Fruit fly (Drosophila melanogaster): ENCODE measurements around the gene Zaf1.

Zaf1 gene

DNA sequence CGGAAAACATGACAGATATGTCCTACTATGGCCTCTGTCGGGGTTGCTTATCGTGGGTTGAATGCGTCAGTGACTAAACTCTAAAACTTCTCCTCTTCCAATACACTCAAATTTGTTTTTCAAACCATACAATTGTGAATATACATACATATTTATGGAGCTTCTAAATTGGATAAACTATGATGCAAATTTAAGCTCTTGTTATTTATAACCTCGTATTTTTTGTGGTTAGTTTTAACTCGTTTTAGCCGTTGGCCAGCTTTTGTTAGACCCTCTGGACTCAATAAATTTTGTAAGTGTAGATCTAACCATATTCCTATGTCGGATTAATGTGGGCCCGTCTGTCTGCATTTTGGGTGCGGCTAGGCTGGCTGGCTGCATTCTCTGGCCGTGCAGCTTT lies 8.1 kb downstream of the Zaf1 start:
- TF ChIP-seq Hr96 (GFP tag; optimal IDR thresholded peaks at IDR 0.05): no peak
- TF ChIP-seq CG12768 (GFP tag; optimal IDR thresholded peaks at IDR 0.05): no peak
- no peak for TF ChIP-seq CG14711 (tag; optimal IDR thresholded peaks at IDR 0.05)

DNA sequence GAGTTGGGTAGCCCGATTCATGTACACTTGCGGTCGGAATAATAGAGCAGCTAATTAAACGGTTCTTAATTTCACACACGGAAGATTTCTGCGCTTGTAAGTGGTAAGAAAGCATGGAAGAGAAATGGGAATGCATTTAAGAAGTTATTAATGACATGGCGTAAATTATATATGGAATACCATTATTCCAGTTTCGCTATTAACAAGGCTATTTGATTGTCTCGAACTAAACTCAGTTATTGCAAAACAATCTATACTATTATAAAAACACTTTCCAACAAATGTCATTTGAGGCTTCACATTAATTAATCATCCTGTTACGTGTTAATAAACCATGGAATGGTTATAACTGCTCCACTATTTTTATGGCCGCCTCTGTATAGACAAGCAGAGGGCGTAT lies 9.2 kb downstream of the Zaf1 start:
- TF ChIP-seq CG1620 (GFP tag; optimal IDR thresholded peaks at IDR 0.05): no peak

DNA sequence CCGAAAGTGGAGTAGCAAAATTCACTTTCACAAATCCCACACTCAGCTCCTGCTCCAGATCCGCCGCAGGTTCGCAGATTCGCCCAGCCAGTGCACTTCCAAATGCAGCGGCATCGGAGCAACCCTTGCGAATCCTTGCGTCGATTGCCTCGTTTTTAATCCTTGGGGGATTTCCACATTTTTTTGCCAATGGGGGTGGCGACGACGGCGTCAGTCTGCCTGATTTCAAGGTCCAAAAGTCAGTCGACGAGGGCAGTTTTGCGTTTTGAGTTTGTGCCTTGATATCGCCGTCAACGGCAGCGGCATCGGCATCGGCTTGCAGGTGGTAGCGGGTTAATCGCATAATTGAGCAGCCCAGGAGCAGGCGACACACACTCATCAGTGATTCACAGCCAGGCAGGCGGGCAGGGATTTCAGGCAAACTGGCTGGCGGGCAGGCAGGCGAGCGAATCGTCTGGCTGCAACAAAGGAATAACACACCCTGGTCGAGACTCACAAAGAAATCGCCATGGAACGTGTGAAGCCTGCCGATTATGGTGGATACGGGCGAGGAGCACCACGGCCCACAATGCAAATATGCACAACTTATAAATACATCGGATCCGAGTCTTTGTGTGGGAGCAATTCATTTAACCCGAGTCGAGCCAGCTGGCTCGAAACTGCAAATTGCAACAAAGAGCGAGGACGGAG lies 9.9 kb downstream of the Zaf1 start:
- TF ChIP-seq Clk (GFP tag; optimal IDR thresholded peaks at IDR 0.05): no peak
- TF ChIP-seq ovo (GFP tag; optimal IDR thresholded peaks at IDR 0.05): no peak
- TF ChIP-seq kay (GFP tag; ENCODE audit: borderline replicate concordance): no peak
- no peak for TF ChIP-seq Mnt (GFP tag; optimal IDR thresholded peaks at IDR 0.05)
- TF ChIP-seq Crg-1 (GFP tag; optimal IDR thresholded peaks at IDR 0.05): no peak
- TF ChIP-seq pad (GFP tag; optimal IDR thresholded peaks at IDR 0.05): no peak
- no peak for TF ChIP-seq CG11617 (GFP tag; optimal IDR thresholded peaks at IDR 0.05)
- TF ChIP-seq CG33017 (tag; optimal IDR thresholded peaks at IDR 0.05): no peak
- no peak for TF ChIP-seq cic (GFP tag; optimal IDR thresholded peaks at IDR 0.05)
- no peak for TF ChIP-seq Hr96 (GFP tag; optimal IDR thresholded peaks at IDR 0.05)
- no peak for TF ChIP-seq tj (GFP tag; optimal IDR thresholded peaks at IDR 0.05)
- TF ChIP-seq CG5204 (GFP tag; optimal IDR thresholded peaks at IDR 0.05): no peak

DNA sequence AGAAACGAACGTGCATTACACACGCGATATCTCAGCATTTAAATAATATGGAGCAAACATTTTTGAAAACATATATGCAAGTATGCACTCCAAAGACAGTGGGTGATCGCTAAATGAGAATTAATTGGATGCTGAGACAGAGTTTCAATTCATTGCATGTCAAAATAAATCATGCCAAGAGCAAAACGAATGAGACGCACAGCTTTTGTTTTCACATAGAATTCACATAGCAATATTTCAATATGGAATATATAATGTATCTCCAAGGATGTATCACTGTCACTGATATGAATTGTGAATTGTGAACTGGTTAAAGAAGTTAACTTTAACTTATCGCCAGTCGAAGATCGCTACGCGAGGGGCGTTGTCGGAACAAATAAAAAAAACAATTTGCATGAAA lies 10.9 kb downstream of the Zaf1 start:
- no peak for TF ChIP-seq Clk (GFP tag; optimal IDR thresholded peaks at IDR 0.05)
- no peak for TF ChIP-seq toe (GFP tag; optimal IDR thresholded peaks at IDR 0.05)
- peak; percentile 40 for TF ChIP-seq CG14711 (tag; optimal IDR thresholded peaks at IDR 0.05)
- TF ChIP-seq ovo (GFP tag; optimal IDR thresholded peaks at IDR 0.05): no peak
- TF ChIP-seq bab1 (GFP tag; optimal IDR thresholded peaks at IDR 0.05): peak; percentile 46
- TF ChIP-seq Crg-1 (GFP tag; optimal IDR thresholded peaks at IDR 0.05): no peak
- TF ChIP-seq cic (GFP tag; optimal IDR thresholded peaks at IDR 0.05): no peak
- TF ChIP-seq CG7045 (GFP tag; optimal IDR thresholded peaks at IDR 0.05): no peak

dm6 chr3R:11614107-11614506 lies 11.3 kb downstream of the Zaf1 start:
- no peak for TF ChIP-seq Clk (GFP tag; optimal IDR thresholded peaks at IDR 0.05)
- no peak for TF ChIP-seq CG7045 (GFP tag; optimal IDR thresholded peaks at IDR 0.05)
- TF ChIP-seq pad (GFP tag; optimal IDR thresholded peaks at IDR 0.05): no peak
- TF ChIP-seq cic (GFP tag; optimal IDR thresholded peaks at IDR 0.05): no peak

DNA sequence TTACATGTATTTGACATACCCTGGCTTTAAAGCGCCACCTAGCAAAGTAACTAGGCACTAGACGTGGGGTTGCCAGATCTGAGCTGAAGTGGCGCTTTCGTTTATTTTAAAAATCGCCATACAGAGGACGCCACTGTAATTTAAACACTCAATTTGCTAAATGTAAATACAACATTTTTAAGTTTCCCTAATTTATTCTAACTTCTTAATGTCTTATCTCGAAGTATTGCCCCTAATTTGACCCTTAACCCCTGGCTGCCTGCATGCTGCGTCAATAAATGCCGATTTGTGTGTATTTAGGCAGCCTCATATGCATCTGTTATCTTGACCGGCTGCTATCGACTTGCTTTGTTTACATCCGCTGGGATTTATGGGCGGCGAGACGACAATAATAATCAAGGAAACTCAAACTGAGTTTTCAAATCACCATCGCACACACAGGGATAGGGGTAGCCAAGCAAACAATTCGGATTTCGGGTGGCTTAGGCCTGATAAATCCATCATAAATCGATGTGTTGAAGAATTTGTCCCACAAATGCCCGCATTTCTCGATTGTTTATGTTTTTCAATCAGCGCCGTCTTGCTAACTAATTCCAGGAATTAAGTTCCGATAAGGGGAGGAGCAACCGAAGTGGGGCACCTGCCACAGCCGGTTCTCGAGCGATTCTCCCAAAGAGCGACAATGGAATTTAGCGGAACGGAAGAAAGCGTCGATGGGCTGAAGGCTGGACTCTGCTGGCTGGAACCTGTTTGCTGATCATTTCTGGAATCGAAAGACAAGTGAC lies 12.0 kb downstream of the Zaf1 start:
- TF ChIP-seq toe (GFP tag; optimal IDR thresholded peaks at IDR 0.05) (peak; percentile 57), CG5204 (GFP tag; optimal IDR thresholded peaks at IDR 0.05) (no peak), ovo (GFP tag; optimal IDR thresholded peaks at IDR 0.05) (peak; percentile 37), Clk (GFP tag; optimal IDR thresholded peaks at IDR 0.05) (no peak), CG7045 (GFP tag; optimal IDR thresholded peaks at IDR 0.05) (no peak), cic (GFP tag; optimal IDR thresholded peaks at IDR 0.05) (no peak), CG7101 (tag; optimal IDR thresholded peaks at IDR 0.05) (no peak), CG11617 (GFP tag; optimal IDR thresholded peaks at IDR 0.05) (no peak), Mnt (GFP tag; optimal IDR thresholded peaks at IDR 0.05) (no peak), kay (GFP tag; ENCODE audit: borderline replicate concordance) (no peak), Hr96 (GFP tag; optimal IDR thresholded peaks at IDR 0.05) (peak; percentile 54), Crg-1 (GFP tag; optimal IDR thresholded peaks at IDR 0.05) (peak; percentile 57), CG33017 (tag; optimal IDR thresholded peaks at IDR 0.05) (no peak), CG14711 (tag; optimal IDR thresholded peaks at IDR 0.05) (peak; percentile 21), tj (GFP tag; optimal IDR thresholded peaks at IDR 0.05) (no peak), bab1 (GFP tag; optimal IDR thresholded peaks at IDR 0.05) (peak; percentile 70), CG1620 (GFP tag; optimal IDR thresholded peaks at IDR 0.05) (peak; percentile 79), pad (GFP tag; optimal IDR thresholded peaks at IDR 0.05) (peak; percentile 44), CG12768 (GFP tag; optimal IDR thresholded peaks at IDR 0.05) (no peak), cnc (optimal IDR thresholded peaks at IDR 0.05) (no peak)

dm6 chr3R:11612467-11612866 lies 13.0 kb downstream of the Zaf1 start:
- TF ChIP-seq CG7101 (tag; optimal IDR thresholded peaks at IDR 0.05): no peak
- no peak for TF ChIP-seq CG1620 (GFP tag; optimal IDR thresholded peaks at IDR 0.05)
- TF ChIP-seq Clk (GFP tag; optimal IDR thresholded peaks at IDR 0.05): no peak
- no peak for TF ChIP-seq CG5204 (GFP tag; optimal IDR thresholded peaks at IDR 0.05)
- no peak for TF ChIP-seq Crg-1 (GFP tag; optimal IDR thresholded peaks at IDR 0.05)
- no peak for TF ChIP-seq tj (GFP tag; optimal IDR thresholded peaks at IDR 0.05)
- TF ChIP-seq toe (GFP tag; optimal IDR thresholded peaks at IDR 0.05): no peak
- no peak for TF ChIP-seq bab1 (GFP tag; optimal IDR thresholded peaks at IDR 0.05)
- no peak for TF ChIP-seq kay (GFP tag; ENCODE audit: borderline replicate concordance)
- no peak for TF ChIP-seq ovo (GFP tag; optimal IDR thresholded peaks at IDR 0.05)
- TF ChIP-seq Mnt (GFP tag; optimal IDR thresholded peaks at IDR 0.05): no peak

Data from whole organism, adult.